Worm (Caenorhabditis elegans) whole organism, L4 larva: Measurements from ENCODE around the gene K02E11.3.
"Not testable (repeated sequence)": the region's sequence is repeated elsewhere in the genome, so short reads cannot be mapped to it uniquely, and the experiment has no call there.

ENCODE experiments used
- F26F4.8 ChIP-seq: fragments of 200-800 bp; sonication (Bioruptor generic); conservative IDR thresholded peaks from 2 replicates; pipeline ENCODE4 v1.3.6; 2022; ENCODE audit warnings: missing genetic modification characterization, missing compliant biosample characterization
- F44E2.7 ChIP-seq: fragments of 200-800 bp; sonication (Bioruptor generic); IDR thresholded peaks from 2 replicates; pipeline ENCODE4 v2.1.2; 2022; ENCODE audit warnings: missing genetic modification characterization, missing compliant biosample characterization
- F49E8.2 ChIP-seq: sonication (generic microtip); optimal IDR thresholded peaks from 2 replicates; lab custom pipeline; 2016; ENCODE audit warnings: missing compliant biosample characterization, mild to moderate bottlenecking, missing genetic modification characterization, borderline replicate concordance
- Y48G9A.11 ChIP-seq: fragments of 200-800 bp; sonication (Bioruptor generic); IDR thresholded peaks from 2 replicates; pipeline ENCODE4 v1.3.6; 2022; ENCODE audit warnings: missing genetic modification reagents, missing genetic modification characterization, missing compliant biosample characterization
- aly-2 ChIP-seq: sonication (generic microtip); optimal IDR thresholded peaks from 2 replicates; lab custom pipeline; 2018; ENCODE audit warnings: missing biosample characterization, missing genetic modification characterization
- arid-1 ChIP-seq: fragments of 200-800 bp; sonication (Bioruptor generic); conservative IDR thresholded peaks from 2 replicates; pipeline ENCODE4 v1.3.6; 2022; ENCODE audit warnings: missing genetic modification reagents, missing genetic modification characterization, missing compliant biosample characterization
- attf-4 ChIP-seq: sonication (generic microtip); optimal IDR thresholded peaks from 3 replicates; lab custom pipeline; 2017; ENCODE audit warnings: missing biosample characterization, missing genetic modification characterization
- ceh-20 ChIP-seq: fragments of 200-800 bp; sonication (Bioruptor generic); IDR thresholded peaks from 2 replicates; pipeline ENCODE4 v1.3.6; 2022; ENCODE audit warnings: missing genetic modification reagents, missing genetic modification characterization, missing compliant biosample characterization
- ceh-32 ChIP-seq: sonication (generic microtip); optimal IDR thresholded peaks from 2 replicates; lab custom pipeline; 2016; ENCODE audit warnings: mild to moderate bottlenecking, missing genetic modification characterization, missing compliant biosample characterization; ENCODE audit not compliant: poor library complexity
- ceh-44 ChIP-seq: fragments of 200-800 bp; sonication (Bioruptor generic); IDR thresholded peaks from 2 replicates; pipeline ENCODE4 v1.3.6; 2022; ENCODE audit warnings: missing genetic modification reagents, missing genetic modification characterization, missing compliant biosample characterization
- ctbp-1 ChIP-seq: fragments of 200-800 bp; sonication (Bioruptor generic); IDR thresholded peaks from 2 replicates; pipeline ENCODE4 v1.3.6; 2022; ENCODE audit warnings: missing genetic modification reagents, missing genetic modification characterization, missing compliant biosample characterization
- daf-16 ChIP-seq, 3 experiments: sonication (generic microtip); optimal IDR thresholded peaks; 2 replicates each; lab custom pipeline; 2016 to 2017; ENCODE audit warnings: missing genetic modification characterization in 3 of 3, missing genetic modification reagents in 3 of 3, mild to moderate bottlenecking in 2 of 3, missing compliant biosample characterization in 2 of 3, missing biosample characterization in 1 of 3, moderate library complexity in 1 of 3
- dmd-6 ChIP-seq: fragments of 200-800 bp; sonication (Bioruptor generic); IDR thresholded peaks from 2 replicates; pipeline ENCODE4 v1.3.6; 2022; ENCODE audit warnings: missing genetic modification reagents, missing genetic modification characterization, missing compliant biosample characterization
- dmd-8 ChIP-seq: fragments of 200-800 bp; sonication (Bioruptor generic); IDR thresholded peaks from 2 replicates; pipeline ENCODE4 v1.3.6; 2022; ENCODE audit warnings: missing genetic modification characterization, missing compliant biosample characterization
- dmd-9 ChIP-seq: fragments of 200-800 bp; sonication (Bioruptor generic); IDR thresholded peaks from 2 replicates; pipeline ENCODE4 v1.3.6; 2022; ENCODE audit warnings: missing genetic modification reagents, missing genetic modification characterization, missing compliant biosample characterization
- dpl-1 ChIP-seq: fragments of 150-350 bp; optimal IDR thresholded peaks from 2 replicates; lab custom pipeline; 2014; ENCODE audit warnings: missing biosample characterization, missing genetic modification reagents, missing genetic modification characterization
- duxl-1 ChIP-seq: sonication (generic microtip); optimal IDR thresholded peaks from 2 replicates; lab custom pipeline; 2016; ENCODE audit warnings: mild to moderate bottlenecking, missing genetic modification characterization, moderate library complexity, missing compliant biosample characterization; ENCODE audit not compliant: poor library complexity
- egl-43 ChIP-seq: fragments of 200-800 bp; sonication (Bioruptor generic); IDR thresholded peaks from 2 replicates; pipeline ENCODE4 v1.3.6; 2022; ENCODE audit warnings: missing genetic modification reagents, missing genetic modification characterization, missing compliant biosample characterization
- hif-1 ChIP-seq, 2 experiments: sonication (generic microtip); optimal IDR thresholded peaks; 2 replicates each; lab custom pipeline; 2016 to 2017; ENCODE audit warnings: missing compliant biosample characterization in 2 of 2, missing genetic modification characterization in 2 of 2, missing genetic modification reagents in 2 of 2, missing genotype in 2 of 2, mild to moderate bottlenecking in 1 of 2
- hlh-30 ChIP-seq: sonication (generic microtip); optimal IDR thresholded peaks from 2 replicates; lab custom pipeline; 2017; ENCODE audit warnings: antibody characterized with exemption, mild to moderate bottlenecking, missing genetic modification characterization, missing compliant biosample characterization; ENCODE audit not compliant: insufficient read depth
- jun-1 ChIP-seq: fragments of 150-350 bp; optimal IDR thresholded peaks from 2 replicates; lab custom pipeline; 2014; ENCODE audit warnings: missing biosample characterization, missing genetic modification reagents, missing genetic modification characterization
- lin-1 ChIP-seq: fragments of 200-800 bp; sonication (Bioruptor generic); IDR thresholded peaks from 2 replicates; pipeline ENCODE4 v1.3.6; 2022; ENCODE audit warnings: missing genetic modification reagents, missing genetic modification characterization, missing compliant biosample characterization
- lin-29 ChIP-seq: fragments of 200-800 bp; sonication (Bioruptor generic); IDR thresholded peaks from 2 replicates; pipeline ENCODE4 v1.3.6; 2022; ENCODE audit warnings: missing genetic modification reagents, missing genetic modification characterization, missing compliant biosample characterization
- lin-38 ChIP-seq: fragments of 200-800 bp; sonication (Bioruptor generic); IDR thresholded peaks from 2 replicates; pipeline ENCODE4 v1.3.6; 2022; ENCODE audit warnings: missing genetic modification reagents, missing genetic modification characterization, missing compliant biosample characterization
- lsy-2 ChIP-seq, 2 experiments: fragments of 150-350 bp in 1 of 2; sonication (generic microtip) in 1 of 2; optimal IDR thresholded peaks; 2 replicates each; lab custom pipeline; 2014 to 2017; ENCODE audit warnings: missing biosample characterization in 2 of 2, missing genetic modification characterization in 2 of 2
- madf-9 ChIP-seq: fragments of 200-800 bp; sonication (Bioruptor generic); conservative IDR thresholded peaks from 2 replicates; pipeline ENCODE4 v1.3.6; 2022; ENCODE audit warnings: missing genetic modification reagents, missing genetic modification characterization, missing compliant biosample characterization
- mes-2 ChIP-seq: sonication (generic microtip); optimal IDR thresholded peaks from 2 replicates; lab custom pipeline; 2016; ENCODE audit warnings: missing genotype, mild to moderate bottlenecking, missing genetic modification characterization, missing compliant biosample characterization; ENCODE audit not compliant: poor library complexity, severe bottlenecking
- mxl-2 ChIP-seq: fragments of 200-800 bp; sonication (Bioruptor generic); conservative IDR thresholded peaks from 2 replicates; pipeline ENCODE4 v1.3.6; 2022; ENCODE audit warnings: missing genetic modification reagents, missing genetic modification characterization, missing compliant biosample characterization
- nhr-11 ChIP-seq: fragments of 150-350 bp; optimal IDR thresholded peaks from 2 replicates; lab custom pipeline; 2014; ENCODE audit warnings: missing biosample characterization, missing genetic modification characterization
- nhr-237 ChIP-seq: sonication (generic microtip); optimal IDR thresholded peaks from 2 replicates; lab custom pipeline; 2017; ENCODE audit warnings: missing biosample characterization, missing genetic modification characterization
- nhr-25 ChIP-seq: sonication (generic microtip); optimal IDR thresholded peaks from 2 replicates; lab custom pipeline; 2017; ENCODE audit warnings: missing genetic modification characterization, mild to moderate bottlenecking, missing compliant biosample characterization, antibody characterized with exemption, moderate library complexity, borderline replicate concordance; ENCODE audit not compliant: insufficient read depth
- php-3 ChIP-seq: fragments of 200-800 bp; sonication (Bioruptor generic); IDR thresholded peaks from 2 replicates; pipeline ENCODE4 v1.3.6; 2022; ENCODE audit warnings: missing genetic modification reagents, missing genetic modification characterization, missing compliant biosample characterization
- pqm-1 ChIP-seq: sonication (generic microtip); optimal IDR thresholded peaks from 2 replicates; lab custom pipeline; 2017; ENCODE audit warnings: missing biosample characterization, missing genetic modification characterization
- sdz-12 ChIP-seq: fragments of 200-800 bp; sonication (Bioruptor generic); optimal IDR thresholded peaks from 2 replicates; lab custom pipeline; 2018; ENCODE audit warnings: mild to moderate bottlenecking, missing genetic modification characterization, missing compliant biosample characterization
- set-16 ChIP-seq: fragments of 200-800 bp; sonication (Bioruptor generic); IDR thresholded peaks from 2 replicates; pipeline ENCODE4 v1.3.6; 2022; ENCODE audit warnings: missing genetic modification reagents, missing genetic modification characterization, missing compliant biosample characterization
- spr-1 ChIP-seq: sonication (generic microtip); optimal IDR thresholded peaks from 2 replicates; lab custom pipeline; 2016; ENCODE audit warnings: mild to moderate bottlenecking, missing genetic modification characterization, missing compliant biosample characterization
- spr-3 ChIP-seq: fragments of 200-800 bp; sonication (Bioruptor generic); optimal IDR thresholded peaks from 2 replicates; lab custom pipeline; 2018; ENCODE audit warnings: mild to moderate bottlenecking, missing genetic modification characterization, missing compliant biosample characterization
- unc-130 ChIP-seq: sonication (generic microtip); optimal IDR thresholded peaks from 2 replicates; lab custom pipeline; 2016; ENCODE audit warnings: missing genetic modification reagents, missing genetic modification characterization, missing compliant biosample characterization
- unc-62 ChIP-seq, 3 experiments: fragments of 150-350 bp in 1 of 3; sonication (generic microtip); optimal IDR thresholded peaks in 2 of 3; peaks in 1 of 3; 1 replicate in 1 of 3; 2 replicates in 2 of 3; lab custom pipeline; 2014 to 2017; ENCODE audit warnings: missing biosample characterization in 3 of 3, missing genetic modification characterization in 3 of 3, missing genetic modification reagents in 3 of 3, missing genotype in 1 of 3
- zip-11 ChIP-seq: fragments of 200-800 bp; sonication (Bioruptor generic); IDR thresholded peaks from 2 replicates; pipeline ENCODE4 v1.3.6; 2022; ENCODE audit warnings: missing genetic modification characterization, missing compliant biosample characterization

Gene K02E11.3

DNA sequence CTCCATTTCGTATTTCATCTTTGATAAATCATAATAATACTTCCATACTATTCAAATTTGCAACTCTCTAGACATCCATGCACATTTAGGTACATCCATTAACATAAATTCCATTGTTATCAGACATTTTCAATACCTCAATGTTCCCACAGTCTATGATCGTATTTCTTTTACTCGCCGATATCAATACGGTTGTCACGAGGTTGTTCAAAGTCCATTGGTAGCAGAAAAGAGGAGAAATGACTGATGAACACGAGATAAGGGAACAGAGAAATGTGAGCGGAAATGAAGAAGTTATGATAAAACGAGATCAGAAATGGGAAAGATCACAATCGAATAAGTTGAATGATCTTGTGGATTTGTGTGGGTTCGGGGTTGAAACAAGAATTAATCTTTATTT lies 33.8 kb downstream of the K02E11.3 start (continued):
- peak; percentile 83 for TF ChIP-seq hlh-30 (tag; lab: Kevin White, UChicago)
- TF ChIP-seq lin-1 (GFP tag; lab: Robert Waterston, UW), result peak; percentile 34; the same call in 1 of the 2 replicates
- no peak for TF ChIP-seq dpl-1 (GFP tag; lab: Kevin White, UChicago)

DNA sequence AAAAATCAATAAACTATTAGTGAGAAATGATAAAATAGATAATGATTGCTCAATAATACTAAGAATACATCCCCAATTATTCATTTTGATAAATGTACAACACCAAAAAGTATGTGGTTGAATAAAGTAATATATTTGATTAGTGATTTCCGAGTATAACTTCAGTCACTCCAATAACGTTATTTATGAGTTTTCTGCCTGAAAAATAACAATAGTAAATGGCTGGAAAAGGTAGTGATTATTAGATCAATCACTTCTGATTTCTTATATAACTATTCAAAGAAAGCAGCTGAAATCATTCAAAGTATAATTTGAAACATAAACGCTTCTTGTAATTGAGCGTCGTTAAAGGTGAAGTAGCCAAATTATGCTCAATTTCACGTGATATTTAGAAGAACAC lies 35.9 kb downstream of the K02E11.3 start, which contains the start of gene str-230:
Gene str-230, minus strand, starts transcription at position 101 of the 400 bp plus-strand sequence.
- TF ChIP-seq spr-3 (GFP tag; lab: Kevin White, UChicago), result no peak
- TF ChIP-seq daf-16 (GFP tag; optimal IDR thresholded peaks at IDR 0.05; lab: Kevin White, UChicago), result no peak
- no peak for TF ChIP-seq daf-16 (tag; optimal IDR thresholded peaks at IDR 0.05; lab: Kevin White, UChicago)
- TF ChIP-seq egl-43, result no peak
- no peak for TF ChIP-seq ceh-44
- no peak for TF ChIP-seq zip-11 (GFP tag; lab: Robert Waterston, UW)
- TF ChIP-seq dmd-9 (GFP tag; lab: Robert Waterston, UW), result no peak
- TF ChIP-seq ctbp-1 (GFP tag; lab: Robert Waterston, UW), result no peak
- TF ChIP-seq madf-9, result no peak
- no peak for TF ChIP-seq duxl-1
- no peak for TF ChIP-seq nhr-11 (tag; lab: Kevin White, UChicago)
- TF ChIP-seq F44E2.7 (GFP tag; lab: Robert Waterston, UW), result no peak
- no peak for TF ChIP-seq hif-1 (tag; optimal IDR thresholded peaks at IDR 0.05; lab: Kevin White, UChicago)
- TF ChIP-seq, all 104 proteins: peak for 0

DNA sequence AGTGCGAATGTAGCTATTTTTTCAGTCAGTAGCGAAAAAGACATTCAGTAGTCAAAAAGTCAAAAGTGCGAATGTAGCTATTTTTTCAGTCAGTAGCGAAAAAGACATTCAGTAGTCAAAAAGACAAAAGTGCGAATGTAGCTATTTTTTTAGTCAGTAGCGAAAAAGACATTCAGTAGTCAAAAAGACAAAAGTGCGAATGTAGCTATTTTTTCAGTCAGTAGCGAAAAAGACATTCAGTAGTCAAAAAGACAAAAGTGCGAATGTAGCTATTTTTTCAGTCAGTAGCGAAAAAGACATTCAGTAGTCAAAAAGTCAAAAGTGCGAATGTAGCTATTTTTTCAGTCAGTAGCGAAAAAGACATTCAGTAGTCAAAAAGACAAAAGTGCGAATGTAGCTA lies 41.4 kb downstream of the K02E11.3 start, which contains the start of gene T16A9.3:
Gene T16A9.3, plus strand, starts transcription at position 301 of the 400 bp plus-strand sequence.
- not testable (repeated sequence) for TF ChIP-seq lin-29; unc-130 (GFP tag; lab: Kevin White, UChicago); ceh-44

DNA sequence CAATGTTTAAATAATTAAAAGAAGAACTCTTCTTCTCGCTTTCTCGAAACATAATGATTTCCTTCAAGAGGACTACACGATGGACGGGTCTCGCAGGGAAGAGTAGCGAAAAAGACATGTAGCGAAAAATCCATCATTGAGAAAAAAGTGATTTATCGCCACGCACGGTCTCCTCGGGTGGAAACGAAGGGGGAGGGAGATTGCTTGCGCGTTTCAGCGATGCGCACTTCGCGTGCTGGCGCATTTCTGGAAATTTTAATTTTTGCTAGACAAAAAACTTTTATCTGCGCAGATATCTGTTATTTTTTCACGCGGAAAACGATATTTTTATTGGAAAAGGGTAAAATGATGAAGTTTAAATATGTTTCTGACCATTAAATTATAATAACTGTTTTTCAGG lies 42.9 kb downstream of the K02E11.3 start:
- TF ChIP-seq set-16, result peak; percentile 20; the same call in 1 of the 2 replicates
- peak; percentile 57; the same call in 1 of the 2 replicates for TF ChIP-seq php-3
- peak; percentile 69 for TF ChIP-seq lin-38 (GFP tag; lab: Robert Waterston, UW)
- 0 out of 2 replicates have a peak, but pooled peaks have one; percentile 11 for TF ChIP-seq mxl-2 (GFP tag; lab: Robert Waterston, UW)
- TF ChIP-seq dmd-6 (GFP tag; lab: Robert Waterston, UW), result peak; percentile 49
- peak; percentile 56; the same call in 1 of the 2 replicates for TF ChIP-seq ceh-20 (GFP tag; lab: Robert Waterston, UW)

DNA sequence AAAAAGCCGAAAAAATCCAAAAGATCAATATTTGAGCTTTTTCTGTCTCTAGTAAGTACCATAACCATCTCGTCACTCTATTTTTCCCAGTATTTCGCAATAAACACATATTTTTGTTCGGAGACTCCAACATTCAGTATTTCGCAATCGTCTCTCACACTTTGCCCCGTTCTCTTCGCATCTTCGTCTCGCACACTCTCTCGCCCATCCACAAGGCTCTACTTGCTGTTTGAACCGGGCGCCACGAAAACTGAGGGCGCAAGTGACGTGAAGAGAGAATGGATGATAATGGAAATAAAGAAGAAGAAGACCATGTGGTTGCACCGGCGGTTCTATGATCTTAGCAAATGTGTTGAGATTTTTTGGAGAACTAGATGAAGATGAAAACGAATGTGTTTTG lies 46.6 kb downstream of the K02E11.3 start:
- TF ChIP-seq attf-4 (tag; lab: Kevin White, UChicago) (no peak), F26F4.8 (GFP tag; lab: Robert Waterston, UW) (no peak), mes-2 (peak; percentile 72), jun-1 (tag; lab: Kevin White, UChicago) (peak; percentile 81), daf-16 (GFP tag; optimal IDR thresholded peaks at IDR 0.05; lab: Kevin White, UChicago) (peak; percentile 12 to 76), daf-16 (tag; optimal IDR thresholded peaks at IDR 0.05; lab: Kevin White, UChicago) (peak; percentile 86), aly-2 (tag; lab: Kevin White, UChicago) (no peak), ceh-32 (tag; lab: Kevin White, UChicago) (no peak), pqm-1 (tag; lab: Kevin White, UChicago) (peak; percentile 63), lsy-2 (tag; optimal IDR thresholded peaks at IDR 0.05; lab: Kevin White, UChicago) (peak; percentile 87 to 90), dmd-8 (GFP tag; lab: Robert Waterston, UW) (no peak), unc-62 (GFP tag; optimal IDR thresholded peaks at IDR 0.05 in 1 of 2; lab: Kevin White, UChicago) (peak in 1 of 2 experiments; percentile 99), unc-62 (tag; optimal IDR thresholded peaks at IDR 0.05; lab: Kevin White, UChicago) (no peak), arid-1 (GFP tag; lab: Robert Waterston, UW) (peak; percentile 62; the same call in 1 of the 2 replicates), F49E8.2 (tag; lab: Kevin White, UChicago) (no peak), nhr-25 (peak; percentile 29), nhr-237 (tag; lab: Kevin White, UChicago) (peak; percentile 10), sdz-12 (GFP tag; lab: Kevin White, UChicago) (no peak), Y48G9A.11 (GFP tag; lab: Robert Waterston, UW) (no peak), mxl-2 (GFP tag; lab: Robert Waterston, UW) (no peak), spr-1 (tag; lab: Kevin White, UChicago) (peak; percentile 88), spr-3 (GFP tag; lab: Kevin White, UChicago) (no peak), ceh-44 (no peak), lin-1 (GFP tag; lab: Robert Waterston, UW) (peak; percentile 67; the same call in 1 of the 2 replicates)
